Worm (Caenorhabditis elegans) whole organism, young adult: Measurements from ENCODE around the gene sel-11.

Experiments used
- C06A6.2 ChIP-seq: fragments of 200-800 bp; sonication (Bioruptor generic); conservative IDR thresholded peaks from 2 replicates; pipeline ENCODE4 v1.3.6; 2022; ENCODE audit warnings: missing genetic modification characterization, missing compliant biosample characterization
- C17E4.6 ChIP-seq: fragments of 200-800 bp; sonication (Bioruptor generic); IDR thresholded peaks from 2 replicates; pipeline ENCODE4 v1.3.6; 2022; ENCODE audit warnings: missing genetic modification reagents, missing genetic modification characterization, missing compliant biosample characterization
- D2030.7 ChIP-seq: fragments of 200-800 bp; sonication (Bioruptor generic); IDR thresholded peaks from 2 replicates; pipeline ENCODE4 v1.3.6; 2022; ENCODE audit warnings: missing genetic modification reagents, missing genetic modification characterization, missing compliant biosample characterization
- F33H1.4 ChIP-seq: fragments of 200-800 bp; sonication (Bioruptor generic); IDR thresholded peaks from 2 replicates; pipeline ENCODE4 v1.3.6; 2022; ENCODE audit warnings: missing genetic modification reagents, missing genetic modification characterization, missing compliant biosample characterization
- F55B11.4 ChIP-seq: sonication (generic microtip); optimal IDR thresholded peaks from 2 replicates; lab custom pipeline; 2016; ENCODE audit warnings: missing compliant biosample characterization, missing genetic modification characterization, borderline replicate concordance; ENCODE audit not compliant: insufficient read depth
- F57A8.1 ChIP-seq: fragments of 200-800 bp; sonication (Bioruptor generic); optimal IDR thresholded peaks from 2 replicates; lab custom pipeline; 2018; ENCODE audit warnings: mild to moderate bottlenecking, missing genetic modification characterization, moderate library complexity, missing compliant biosample characterization
- T07F8.4 ChIP-seq: sonication (generic microtip); optimal IDR thresholded peaks from 2 replicates; lab custom pipeline; 2016; ENCODE audit warnings: mild to moderate bottlenecking, missing genetic modification characterization, moderate library complexity, missing compliant biosample characterization
- Y53F4B.3 ChIP-seq: fragments of 200-800 bp; sonication (Bioruptor generic); IDR thresholded peaks from 2 replicates; pipeline ENCODE4 v1.3.6; 2022; ENCODE audit warnings: missing genetic modification reagents, missing genetic modification characterization, missing compliant biosample characterization
- Y53G8AR.9 ChIP-seq: fragments of 200-800 bp; sonication (Bioruptor generic); conservative IDR thresholded peaks from 2 replicates; pipeline ENCODE4 v1.3.6; 2022; ENCODE audit warnings: missing genetic modification reagents, missing genetic modification characterization, missing compliant biosample characterization
- Y56A3A.18 ChIP-seq: fragments of 200-800 bp; sonication (Bioruptor generic); IDR thresholded peaks from 2 replicates; pipeline ENCODE4 v1.3.6; 2022; ENCODE audit warnings: missing genetic modification reagents, missing genetic modification characterization, missing compliant biosample characterization
- Y67H2A.10 ChIP-seq: fragments of 200-800 bp; sonication (Bioruptor generic); conservative IDR thresholded peaks from 2 replicates; pipeline ENCODE4 v1.3.6; 2022; ENCODE audit warnings: missing genetic modification reagents, missing genetic modification characterization, missing compliant biosample characterization
- akir-1 ChIP-seq: fragments of 200-800 bp; sonication (Bioruptor generic); optimal IDR thresholded peaks from 2 replicates; lab custom pipeline; 2018; ENCODE audit warnings: mild to moderate bottlenecking, missing genetic modification characterization, moderate library complexity, missing compliant biosample characterization
- ama-1 ChIP-seq, 3 experiments: fragments of 150-350 bp in 1 of 3; sonication (generic microtip) in 2 of 3; optimal IDR thresholded peaks; 2 replicates each; lab custom pipeline; 2014 to 2018; ENCODE audit warnings: missing biosample characterization in 2 of 3, missing genetic modification characterization in 2 of 3, missing genetic modification reagents in 2 of 3
- aptf-3 ChIP-seq: fragments of 200-800 bp; sonication (Bioruptor generic); IDR thresholded peaks from 2 replicates; pipeline ENCODE4 v1.3.6; 2022; ENCODE audit warnings: missing genetic modification characterization, missing compliant biosample characterization
- attf-5 ChIP-seq: fragments of 200-800 bp; sonication (Bioruptor generic); optimal IDR thresholded peaks from 2 replicates; lab custom pipeline; 2018; ENCODE audit warnings: mild to moderate bottlenecking, missing genetic modification characterization, missing compliant biosample characterization
- bed-2 ChIP-seq: fragments of 200-800 bp; sonication (Bioruptor generic); IDR thresholded peaks from 2 replicates; pipeline ENCODE4 v1.3.6; 2022; ENCODE audit warnings: missing genetic modification reagents, missing genetic modification characterization, missing compliant biosample characterization
- ccch-3 ChIP-seq: fragments of 200-800 bp; sonication (Bioruptor generic); optimal IDR thresholded peaks from 2 replicates; lab custom pipeline; 2018; ENCODE audit warnings: mild to moderate bottlenecking, missing genetic modification characterization, missing compliant biosample characterization
- ceh-58 ChIP-seq: fragments of 200-800 bp; sonication (Bioruptor generic); IDR thresholded peaks from 2 replicates; pipeline ENCODE4 v1.3.6; 2022; ENCODE audit warnings: missing genetic modification characterization, missing compliant biosample characterization
- ceh-91 ChIP-seq: fragments of 200-800 bp; sonication (Bioruptor generic); IDR thresholded peaks from 2 replicates; pipeline ENCODE4 v1.3.6; 2022; ENCODE audit warnings: missing genetic modification reagents, missing genetic modification characterization, missing compliant biosample characterization
- chd-7 ChIP-seq: sonication (generic microtip); optimal IDR thresholded peaks from 2 replicates; lab custom pipeline; 2016; ENCODE audit warnings: mild to moderate bottlenecking, missing genetic modification characterization, moderate library complexity, missing compliant biosample characterization
- dpl-1 ChIP-seq: fragments of 150-350 bp; optimal IDR thresholded peaks from 2 replicates; lab custom pipeline; 2014; ENCODE audit warnings: missing biosample characterization, missing genetic modification reagents, missing genetic modification characterization
- efl-1 ChIP-seq: fragments of 150-350 bp; optimal IDR thresholded peaks from 2 replicates; lab custom pipeline; 2014; ENCODE audit warnings: missing biosample characterization, missing genetic modification reagents, missing genetic modification characterization
- egrh-3 ChIP-seq: fragments of 200-800 bp; sonication (Bioruptor generic); IDR thresholded peaks from 2 replicates; pipeline ENCODE4 v1.3.6; 2022; ENCODE audit warnings: missing genetic modification reagents, missing genetic modification characterization, missing compliant biosample characterization
- ets-4 ChIP-seq: fragments of 200-800 bp; sonication (Bioruptor generic); optimal IDR thresholded peaks from 2 replicates; lab custom pipeline; 2018; ENCODE audit warnings: mild to moderate bottlenecking, missing genetic modification characterization, missing compliant biosample characterization
- him-1 ChIP-seq: sonication (generic microtip); optimal IDR thresholded peaks from 2 replicates; lab custom pipeline; 2016; ENCODE audit warnings: missing genotype, missing genetic modification reagents, missing genetic modification characterization, missing compliant biosample characterization
- hlh-12 ChIP-seq: sonication (generic microtip); optimal IDR thresholded peaks from 2 replicates; lab custom pipeline; 2016; ENCODE audit warnings: missing genetic modification characterization, missing compliant biosample characterization
- hsf-1 ChIP-seq: fragments of 200-800 bp; sonication (Bioruptor generic); IDR thresholded peaks from 2 replicates; pipeline ENCODE4 v1.3.6; 2022; ENCODE audit warnings: missing genetic modification reagents, missing genetic modification characterization, missing compliant biosample characterization
- lag-1 ChIP-seq: fragments of 200-800 bp; sonication (Bioruptor generic); IDR thresholded peaks from 2 replicates; pipeline ENCODE4 v1.3.6; 2022; ENCODE audit warnings: missing genetic modification reagents, missing genetic modification characterization, missing compliant biosample characterization
- let-526 ChIP-seq: fragments of 200-800 bp; sonication (Bioruptor generic); IDR thresholded peaks from 2 replicates; pipeline ENCODE4 v1.3.6; 2022; ENCODE audit warnings: missing genetic modification reagents, missing genetic modification characterization, missing compliant biosample characterization
- lin-35 ChIP-seq, 3 experiments: fragments of 150-350 bp in 2 of 3; sonication (generic microtip) in 1 of 3; optimal IDR thresholded peaks; 2 replicates each; lab custom pipeline; 2014 to 2018; ENCODE audit warnings: missing biosample characterization in 3 of 3, missing genetic modification characterization in 3 of 3, missing genetic modification reagents in 3 of 3
- lir-1 ChIP-seq: fragments of 200-800 bp; sonication (Bioruptor generic); conservative IDR thresholded peaks from 2 replicates; pipeline ENCODE4 v1.3.6; 2022; ENCODE audit warnings: missing genetic modification reagents, missing genetic modification characterization, missing compliant biosample characterization
- mes-4 ChIP-seq: sonication (generic microtip); optimal IDR thresholded peaks from 2 replicates; lab custom pipeline; 2016; ENCODE audit warnings: missing genotype, missing genetic modification characterization, missing compliant biosample characterization
- nfya-2 ChIP-seq: fragments of 200-800 bp; sonication (Bioruptor generic); IDR thresholded peaks from 2 replicates; pipeline ENCODE4 v1.3.6; 2022; ENCODE audit warnings: missing genetic modification reagents, missing genetic modification characterization, missing compliant biosample characterization
- nfyb-1 ChIP-seq: fragments of 200-800 bp; sonication (Bioruptor generic); IDR thresholded peaks from 2 replicates; pipeline ENCODE4 v1.3.6; 2022; ENCODE audit warnings: missing genetic modification reagents, missing genetic modification characterization, missing compliant biosample characterization
- nhr-179 ChIP-seq: sonication (generic microtip); optimal IDR thresholded peaks from 2 replicates; lab custom pipeline; 2016; ENCODE audit warnings: mild to moderate bottlenecking, missing genetic modification characterization, missing compliant biosample characterization
- nhr-27 ChIP-seq: fragments of 200-800 bp; sonication (Bioruptor generic); optimal IDR thresholded peaks from 2 replicates; lab custom pipeline; 2018; ENCODE audit warnings: mild to moderate bottlenecking, missing genetic modification characterization, moderate library complexity, missing compliant biosample characterization
- repo-1 ChIP-seq: sonication (generic microtip); optimal IDR thresholded peaks from 2 replicates; lab custom pipeline; 2017; ENCODE audit warnings: mild to moderate bottlenecking, missing genetic modification characterization, missing compliant biosample characterization
- snpc-3.4 ChIP-seq: sonication (generic microtip); optimal IDR thresholded peaks from 2 replicates; lab custom pipeline; 2017; ENCODE audit warnings: missing genetic modification characterization, mild to moderate bottlenecking, missing compliant biosample characterization, antibody characterized with exemption, moderate library complexity, missing genotype, missing genetic modification reagents
- somi-1 ChIP-seq: fragments of 200-800 bp; sonication (Bioruptor generic); optimal IDR thresholded peaks from 2 replicates; lab custom pipeline; 2018; ENCODE audit warnings: mild to moderate bottlenecking, missing genetic modification characterization, missing compliant biosample characterization
- ztf-18 ChIP-seq: sonication (generic microtip); optimal IDR thresholded peaks from 2 replicates; lab custom pipeline; 2016; ENCODE audit warnings: missing genotype, mild to moderate bottlenecking, missing genetic modification characterization, missing compliant biosample characterization
- ztf-26 ChIP-seq: sonication (generic microtip); optimal IDR thresholded peaks from 2 replicates; lab custom pipeline; 2017; ENCODE audit warnings: missing genetic modification characterization, missing compliant biosample characterization

sel-11 gene

ce11 chrV:11789474-11789873 lies 22.3 kb downstream of the sel-11 start, which contains the start of gene D2023.1:
Gene D2023.1 (plus strand): TSS chrV:11789550.
- TF ChIP-seq efl-1 (GFP tag; lab: Kevin White, UChicago): no peak
- TF ChIP-seq repo-1 (tag; lab: Kevin White, UChicago): no peak
- TF ChIP-seq Y56A3A.18: no peak
- TF ChIP-seq snpc-3.4 (tag; lab: Kevin White, UChicago): no peak
- TF ChIP-seq hsf-1 (GFP tag; lab: Robert Waterston, UW): no peak
- no peak for TF ChIP-seq F33H1.4 (GFP tag; lab: Robert Waterston, UW)
- no peak for TF ChIP-seq nfyb-1 (GFP tag; lab: Robert Waterston, UW)
- TF ChIP-seq nhr-27 (tag; lab: Kevin White, UChicago): no peak
- TF ChIP-seq ceh-91 (GFP tag; lab: Robert Waterston, UW): no peak
- TF ChIP-seq, all 124 proteins: peak for 0

ce11 chrV:11794172-11794571 lies 27.0 kb downstream of the sel-11 start:
- TF ChIP-seq Y53G8AR.9 (no peak), ccch-3 (GFP tag; lab: Kevin White, UChicago) (no peak), attf-5 (GFP tag; lab: Kevin White, UChicago) (no peak), dpl-1 (no peak), let-526 (GFP tag; lab: Robert Waterston, UW) (no peak), hlh-12 (no peak)

DNA sequence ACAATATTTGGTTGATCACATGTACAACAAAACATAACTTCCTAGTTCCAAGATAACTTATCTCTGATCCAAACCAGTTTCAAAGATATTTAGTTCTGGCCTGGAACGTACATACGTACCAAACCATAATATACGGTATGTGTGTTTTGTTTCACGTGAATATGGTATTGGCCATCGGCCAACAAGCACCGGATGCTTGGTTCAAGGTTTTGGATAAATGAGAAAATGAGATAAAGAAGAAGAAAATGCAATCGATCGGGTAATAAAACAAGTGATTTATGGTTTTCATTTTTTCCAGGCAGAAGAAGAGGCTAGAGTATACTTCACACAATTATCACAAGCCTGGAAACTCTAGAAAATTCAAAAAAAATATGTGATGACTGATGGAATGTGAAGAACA lies 28.2 kb downstream of the sel-11 start:
- TF ChIP-seq nhr-179 (tag; lab: Kevin White, UChicago): no peak
- no peak for TF ChIP-seq C06A6.2
- TF ChIP-seq chd-7 (tag; lab: Kevin White, UChicago): no peak
- no peak for TF ChIP-seq C17E4.6 (GFP tag; lab: Robert Waterston, UW)
- TF ChIP-seq ama-1 (optimal IDR thresholded peaks at IDR 0.05; lab: Kevin White, UChicago): no peak
- no peak for TF ChIP-seq ama-1 (GFP tag; optimal IDR thresholded peaks at IDR 0.05; lab: Kevin White, UChicago)
- TF ChIP-seq ztf-18: no peak
- TF ChIP-seq ceh-58 (GFP tag; lab: Robert Waterston, UW): no peak
- no peak for TF ChIP-seq lin-35 (GFP tag; optimal IDR thresholded peaks at IDR 0.05; lab: Kevin White, UChicago)
- no peak for TF ChIP-seq ets-4 (GFP tag; lab: Kevin White, UChicago)
- no peak for TF ChIP-seq somi-1 (GFP tag; lab: Kevin White, UChicago)
- no peak for TF ChIP-seq Y67H2A.10 (GFP tag; lab: Robert Waterston, UW)
- no peak for TF ChIP-seq egrh-3 (GFP tag; lab: Robert Waterston, UW)
- no peak for TF ChIP-seq him-1 (tag; lab: Kevin White, UChicago)
- no peak for TF ChIP-seq T07F8.4
- no peak for TF ChIP-seq akir-1 (GFP tag; lab: Kevin White, UChicago)
- no peak for TF ChIP-seq F55B11.4 (tag; lab: Kevin White, UChicago)
- TF ChIP-seq F57A8.1 (GFP tag; lab: Kevin White, UChicago): no peak
- TF ChIP-seq bed-2 (GFP tag; lab: Robert Waterston, UW): no peak
- no peak for TF ChIP-seq lir-1 (GFP tag; lab: Robert Waterston, UW)
- no peak for TF ChIP-seq mes-4 (tag; lab: Kevin White, UChicago)

ce11 chrV:11796343-11796742 lies 29.2 kb downstream of the sel-11 start:
- TF ChIP-seq D2030.7 (GFP tag; lab: Robert Waterston, UW) (no peak), lag-1 (GFP tag; lab: Robert Waterston, UW) (no peak), nfya-2 (GFP tag; lab: Robert Waterston, UW) (no peak), aptf-3 (GFP tag; lab: Robert Waterston, UW) (no peak), Y53F4B.3 (GFP tag; lab: Robert Waterston, UW) (no peak), ztf-26 (no peak), ceh-91 (GFP tag; lab: Robert Waterston, UW) (no peak)
